Worm (Caenorhabditis elegans) whole organism, late embryonic: ENCODE data around the gene mxl-2.

Experiments
- C08G9.2 ChIP-seq: sonication (generic microtip); optimal IDR thresholded peaks from 2 replicates; lab custom pipeline; 2016; ENCODE audit warnings: mild to moderate bottlenecking, missing genetic modification characterization, moderate library complexity, missing compliant biosample characterization
- C38D4.7 ChIP-seq: fragments of 200-800 bp; sonication (Bioruptor generic); optimal IDR thresholded peaks from 2 replicates; lab custom pipeline; 2018; ENCODE audit warnings: mild to moderate bottlenecking, missing genetic modification characterization, moderate library complexity, missing compliant biosample characterization
- T23F11.4 ChIP-seq: fragments of 200-800 bp; sonication (Bioruptor generic); optimal IDR thresholded peaks from 2 replicates; lab custom pipeline; 2018; ENCODE audit warnings: mild to moderate bottlenecking, missing genetic modification characterization, missing compliant biosample characterization
- ahr-1 ChIP-seq: sonication (generic microtip); optimal IDR thresholded peaks from 2 replicates; lab custom pipeline; 2016; ENCODE audit warnings: missing genetic modification characterization, missing compliant biosample characterization
- ama-1 ChIP-seq: fragments of 150-350 bp; optimal IDR thresholded peaks from 2 replicates; lab custom pipeline; 2014
- ceh-19 ChIP-seq: fragments of 200-800 bp; sonication (Bioruptor generic); optimal IDR thresholded peaks from 2 replicates; lab custom pipeline; 2018; ENCODE audit warnings: mild to moderate bottlenecking, missing genetic modification characterization, missing compliant biosample characterization
- ceh-24 ChIP-seq: sonication (generic microtip); optimal IDR thresholded peaks from 2 replicates; lab custom pipeline; 2016; ENCODE audit warnings: mild to moderate bottlenecking, missing genetic modification characterization, missing compliant biosample characterization
- ceh-31 ChIP-seq: sonication (generic microtip); optimal IDR thresholded peaks from 2 replicates; lab custom pipeline; 2016; ENCODE audit warnings: missing genetic modification characterization, missing compliant biosample characterization
- ceh-34 ChIP-seq: sonication (generic microtip); optimal IDR thresholded peaks from 2 replicates; lab custom pipeline; 2016; ENCODE audit warnings: mild to moderate bottlenecking, missing genetic modification characterization, missing compliant biosample characterization
- ceh-48 ChIP-seq: sonication (generic microtip); optimal IDR thresholded peaks from 2 replicates; lab custom pipeline; 2016; ENCODE audit warnings: missing genetic modification characterization, inconsistent platforms, missing compliant biosample characterization
- ceh-6 ChIP-seq: fragments of 200-800 bp; sonication (Bioruptor generic); optimal IDR thresholded peaks from 2 replicates; lab custom pipeline; 2018; ENCODE audit warnings: mild to moderate bottlenecking, missing genetic modification characterization, missing compliant biosample characterization
- che-1 ChIP-seq: sonication (generic microtip); optimal IDR thresholded peaks from 2 replicates; lab custom pipeline; 2016; ENCODE audit warnings: mild to moderate bottlenecking, missing genetic modification characterization, missing compliant biosample characterization
- dmd-4 ChIP-seq: sonication (generic microtip); optimal IDR thresholded peaks from 2 replicates; lab custom pipeline; 2016; ENCODE audit warnings: borderline replicate concordance, missing genetic modification characterization, missing compliant biosample characterization
- elt-2 ChIP-seq: sonication (generic microtip); optimal IDR thresholded peaks from 2 replicates; lab custom pipeline; 2016; ENCODE audit warnings: missing genetic modification reagents, missing genetic modification characterization, missing compliant biosample characterization
- eyg-1 ChIP-seq: sonication (generic microtip); optimal IDR thresholded peaks from 2 replicates; lab custom pipeline; 2016; ENCODE audit warnings: missing genotype, missing genetic modification characterization, missing compliant biosample characterization
- fax-1 ChIP-seq: sonication (generic microtip); optimal IDR thresholded peaks from 2 replicates; lab custom pipeline; 2016; ENCODE audit warnings: missing genotype, missing genetic modification characterization, missing compliant biosample characterization
- fkh-10 ChIP-seq: fragments of 150-350 bp; optimal IDR thresholded peaks from 2 replicates; lab custom pipeline; 2014; ENCODE audit warnings: missing biosample characterization, missing genetic modification reagents, missing genetic modification characterization
- fkh-6 ChIP-seq: sonication (generic microtip); optimal IDR thresholded peaks from 2 replicates; lab custom pipeline; 2016; ENCODE audit warnings: missing genetic modification characterization, missing compliant biosample characterization
- gmeb-2 ChIP-seq: sonication (generic microtip); optimal IDR thresholded peaks from 2 replicates; lab custom pipeline; 2016; ENCODE audit warnings: missing genetic modification characterization, inconsistent platforms, missing compliant biosample characterization
- hlh-30 ChIP-seq: sonication (generic microtip); optimal IDR thresholded peaks from 2 replicates; lab custom pipeline; 2017; ENCODE audit warnings: antibody characterized with exemption, missing genetic modification characterization, missing compliant biosample characterization; ENCODE audit not compliant: insufficient read depth
- lin-11 ChIP-seq: fragments of 200-800 bp; sonication (Bioruptor generic); optimal IDR thresholded peaks from 2 replicates; lab custom pipeline; 2018; ENCODE audit warnings: mild to moderate bottlenecking, missing genetic modification characterization, missing compliant biosample characterization
- madf-2 ChIP-seq: sonication (generic microtip); optimal IDR thresholded peaks from 2 replicates; lab custom pipeline; 2017; ENCODE audit warnings: missing genetic modification characterization, missing compliant biosample characterization
- mec-3 ChIP-seq: sonication (generic microtip); optimal IDR thresholded peaks from 2 replicates; lab custom pipeline; 2016; ENCODE audit warnings: borderline replicate concordance, missing genetic modification characterization, missing compliant biosample characterization
- nfya-1 ChIP-seq: sonication (generic microtip); optimal IDR thresholded peaks from 2 replicates; lab custom pipeline; 2017; ENCODE audit warnings: missing genetic modification characterization, mild to moderate bottlenecking, missing compliant biosample characterization, antibody characterized with exemption, moderate library complexity
- pha-2 ChIP-seq: sonication (generic microtip); optimal IDR thresholded peaks from 2 replicates; lab custom pipeline; 2017; ENCODE audit warnings: mild to moderate bottlenecking, missing genetic modification characterization, missing compliant biosample characterization
- pha-4 ChIP-seq: fragments of 150-350 bp; optimal IDR thresholded peaks from 2 replicates; lab custom pipeline; 2018; ENCODE audit warnings: missing biosample characterization, missing genetic modification reagents, missing genetic modification characterization
- pqm-1 ChIP-seq: sonication (generic microtip); optimal IDR thresholded peaks from 2 replicates; lab custom pipeline; 2016; ENCODE audit warnings: missing genetic modification characterization, missing compliant biosample characterization
- pros-1 ChIP-seq: fragments of 150-350 bp; optimal IDR thresholded peaks from 2 replicates; lab custom pipeline; 2014; ENCODE audit warnings: missing biosample characterization, missing genetic modification reagents, missing genetic modification characterization
- ref-2 ChIP-seq: sonication (generic microtip); optimal IDR thresholded peaks from 2 replicates; lab custom pipeline; 2016; ENCODE audit warnings: missing genetic modification characterization, missing compliant biosample characterization
- sdc-2 ChIP-seq: sonication (generic microtip); optimal IDR thresholded peaks from 2 replicates; lab custom pipeline; 2016; ENCODE audit warnings: missing genotype, missing genetic modification characterization, missing compliant biosample characterization
- sox-2 ChIP-seq: fragments of 200-800 bp; sonication (Bioruptor generic); IDR thresholded peaks from 2 replicates; pipeline ENCODE4 v1.3.6; 2022; ENCODE audit warnings: missing genetic modification reagents, missing genetic modification characterization, missing compliant biosample characterization
- sox-4 ChIP-seq: sonication (generic microtip); optimal IDR thresholded peaks from 2 replicates; lab custom pipeline; 2017; ENCODE audit warnings: mild to moderate bottlenecking, missing genetic modification characterization, inconsistent platforms, missing compliant biosample characterization
- tbx-2 ChIP-seq: sonication (generic microtip); optimal IDR thresholded peaks from 2 replicates; lab custom pipeline; 2016; ENCODE audit warnings: missing genetic modification characterization, missing compliant biosample characterization
- unc-3 ChIP-seq, 2 experiments: fragments of 200-800 bp in 1 of 2; sonication (Bioruptor generic) in 1 of 2; sonication (generic microtip) in 1 of 2; conservative IDR thresholded peaks in 1 of 2; optimal IDR thresholded peaks in 1 of 2; 2 replicates each; pipeline versions ENCODE4 v1.3.6 to Lab custom; 2016 to 2022; ENCODE audit warnings: missing compliant biosample characterization in 2 of 2, missing genetic modification characterization in 2 of 2, missing genetic modification reagents in 1 of 2
- unc-55 ChIP-seq: sonication (generic microtip); optimal IDR thresholded peaks from 2 replicates; lab custom pipeline; 2017; ENCODE audit warnings: missing biosample characterization, missing genetic modification reagents, missing genetic modification characterization
- zip-5 ChIP-seq: sonication (generic microtip); optimal IDR thresholded peaks from 2 replicates; lab custom pipeline; 2016; ENCODE audit warnings: missing genetic modification characterization, missing compliant biosample characterization

Gene mxl-2

ce11 chrIII:179123-179592, 8.8 kb downstream of the mxl-2 start, which contains the start of gene F40G9.6:
TSS of gene F40G9.6 (plus strand) at chrIII:179542.
- TF ChIP-seq ceh-31 (tag; lab: Kevin White, UChicago) (no peak), pros-1 (tag; lab: Kevin White, UChicago) (no peak), ceh-34 (tag; lab: Kevin White, UChicago) (peak; percentile 13), C08G9.2 (tag; lab: Kevin White, UChicago) (no peak), ama-1 (lab: Kevin White, UChicago) (no peak), zip-5 (tag; lab: Kevin White, UChicago) (no peak), pha-2 (tag; lab: Kevin White, UChicago) (no peak), ref-2 (tag; lab: Kevin White, UChicago) (peak; percentile 38), che-1 (tag; lab: Kevin White, UChicago) (no peak), tbx-2 (tag; lab: Kevin White, UChicago) (peak; percentile 13), sox-2 (GFP tag; lab: Robert Waterston, UW) (peak; percentile 51), elt-2 (tag; lab: Kevin White, UChicago) (no peak), nfya-1 (tag; lab: Kevin White, UChicago) (no peak), hlh-30 (tag; lab: Kevin White, UChicago) (peak; percentile 25)
- TF ChIP-seq, all 69 proteins: peak for 5

- TF ChIP-seq ceh-19 (GFP tag; lab: Kevin White, UChicago) (no peak), madf-2 (tag; lab: Kevin White, UChicago) (peak; percentile 23), sox-4 (tag; lab: Kevin White, UChicago) (no peak), nfya-1 (tag; lab: Kevin White, UChicago) (no peak), che-1 (tag; lab: Kevin White, UChicago) (no peak)
These were observed 9.8 kb downstream of the mxl-2 start for ce11 chrIII:178126-178525.

ce11 chrIII:177715-178114, 10.2 kb downstream of the mxl-2 start, which contains the start of gene F40G9.14:
TSS of gene F40G9.14 (minus strand) at chrIII:177815.
- TF ChIP-seq C08G9.2 (tag; lab: Kevin White, UChicago) (no peak), ceh-24 (tag; lab: Kevin White, UChicago) (no peak), ceh-31 (tag; lab: Kevin White, UChicago) (no peak), fkh-6 (no peak), madf-2 (tag; lab: Kevin White, UChicago) (no peak), lin-11 (tag; lab: Kevin White, UChicago) (no peak), unc-3 (GFP tag; conservative IDR thresholded peaks at IDR 0.05; lab: Robert Waterston, UW) (no peak), unc-3 (tag; optimal IDR thresholded peaks at IDR 0.05; lab: Kevin White, UChicago) (no peak), sox-2 (GFP tag; lab: Robert Waterston, UW) (no peak), pqm-1 (tag; lab: Kevin White, UChicago) (no peak), dmd-4 (tag; lab: Kevin White, UChicago) (no peak), zip-5 (tag; lab: Kevin White, UChicago) (no peak), fkh-10 (GFP tag; lab: Kevin White, UChicago) (no peak), ahr-1 (tag; lab: Kevin White, UChicago) (no peak), ref-2 (tag; lab: Kevin White, UChicago) (no peak), pha-2 (tag; lab: Kevin White, UChicago) (no peak)

ce11 chrIII:175733-176132, 12.2 kb downstream of the mxl-2 start, which contains the start of gene clec-148:
TSS of gene clec-148 (minus strand) at chrIII:175833.
- TF ChIP-seq ref-2 (tag; lab: Kevin White, UChicago): no peak

- TF ChIP-seq ceh-34 (tag; lab: Kevin White, UChicago) (no peak), unc-55 (GFP tag; lab: Kevin White, UChicago) (no peak), sdc-2 (tag; lab: Kevin White, UChicago) (no peak), ceh-6 (GFP tag; lab: Kevin White, UChicago) (no peak), ceh-48 (tag; lab: Kevin White, UChicago) (no peak), elt-2 (tag; lab: Kevin White, UChicago) (no peak), mec-3 (no peak), dmd-4 (tag; lab: Kevin White, UChicago) (no peak), C38D4.7 (no peak), fax-1 (tag; lab: Kevin White, UChicago) (no peak), T23F11.4 (GFP tag; lab: Kevin White, UChicago) (no peak), zip-5 (tag; lab: Kevin White, UChicago) (no peak), ref-2 (tag; lab: Kevin White, UChicago) (no peak), ceh-31 (tag; lab: Kevin White, UChicago) (no peak), gmeb-2 (tag; lab: Kevin White, UChicago) (no peak), eyg-1 (no peak), ceh-24 (tag; lab: Kevin White, UChicago) (no peak), nfya-1 (tag; lab: Kevin White, UChicago) (no peak), tbx-2 (tag; lab: Kevin White, UChicago) (no peak), pha-4 (tag; lab: Kevin White, UChicago) (no peak)
These were observed 14.4 kb downstream of the mxl-2 start, which contains the start of gene F40G9.19 for ce11 chrIII:173501-173900. TSS of gene F40G9.19 (plus strand) at chrIII:173801.
